Worm (Caenorhabditis elegans): ENCODE results near the gene dpy-20.

DNA sequence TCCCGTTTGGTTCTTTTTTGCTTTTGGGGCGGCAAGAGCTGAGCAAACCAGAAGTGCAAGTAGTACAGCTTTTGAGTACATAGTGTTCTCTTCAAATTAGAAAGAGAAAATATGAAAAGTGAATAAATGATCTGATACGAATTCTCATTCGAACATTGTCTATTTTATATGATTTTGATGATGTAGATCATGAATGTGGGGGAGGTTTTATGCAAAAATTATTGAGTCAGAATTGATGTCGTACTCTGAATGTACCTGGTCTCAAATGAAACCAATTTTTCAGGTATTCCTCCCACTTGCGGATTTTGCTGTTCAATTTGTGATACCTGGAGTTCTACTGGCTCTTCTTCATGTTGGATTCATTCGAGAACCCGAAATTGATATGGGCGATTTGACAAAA, 39.6 kb upstream of the dpy-20 start, which contains the start of gene K01A6.4:
- TF ChIP-seq unc-62 (GFP tag; optimal IDR thresholded peaks at IDR 0.05) (no peak), aly-2 (tag; optimal IDR thresholded peaks at IDR 0.05) (no peak)

Measured in whole organism, L3 larva.